Worm (Caenorhabditis elegans) whole organism, L2 larva: ENCODE results near the gene F01F1.11.
A peak's percentile ranks its signal among the peaks of the same experiment; 100 is the strongest.

Experiments used
- C34F6.9 ChIP-seq: fragments of 150-350 bp; optimal IDR thresholded peaks from 2 replicates; lab custom pipeline; 2014; ENCODE audit warnings: missing biosample characterization, missing genetic modification characterization
- F13H6.1 ChIP-seq: sonication (generic microtip); optimal IDR thresholded peaks from 2 replicates; lab custom pipeline; 2016; ENCODE audit warnings: missing genetic modification characterization, missing compliant biosample characterization
- ZK546.5 ChIP-seq: sonication (generic microtip); optimal IDR thresholded peaks from 2 replicates; lab custom pipeline; 2017; ENCODE audit warnings: missing biosample characterization, missing genetic modification characterization
- alr-1 ChIP-seq: fragments of 150-350 bp; optimal IDR thresholded peaks from 2 replicates; lab custom pipeline; 2014; ENCODE audit warnings: missing biosample characterization, missing genetic modification characterization
- ama-1 ChIP-seq: fragments of 150-350 bp; optimal IDR thresholded peaks from 2 replicates; lab custom pipeline; 2018; ENCODE audit warnings: inconsistent platforms
- ceh-16 ChIP-seq: fragments of 150-350 bp; optimal IDR thresholded peaks from 2 replicates; lab custom pipeline; 2014; ENCODE audit warnings: missing biosample characterization, missing genetic modification characterization
- ceh-82 ChIP-seq: fragments of 150-350 bp; optimal IDR thresholded peaks from 2 replicates; lab custom pipeline; 2014; ENCODE audit warnings: missing biosample characterization, missing genetic modification characterization
- crh-2 ChIP-seq: sonication (generic microtip); optimal IDR thresholded peaks from 2 replicates; lab custom pipeline; 2017; ENCODE audit warnings: missing biosample characterization, missing genetic modification characterization
- egl-27 ChIP-seq: sonication (generic microtip); optimal IDR thresholded peaks from 3 replicates; lab custom pipeline; 2017; ENCODE audit warnings: missing biosample characterization, missing genetic modification reagents, missing genetic modification characterization
- fos-1 ChIP-seq: fragments of 150-350 bp; optimal IDR thresholded peaks from 2 replicates; lab custom pipeline; 2014; ENCODE audit warnings: missing biosample characterization, missing genetic modification characterization
- lin-13 ChIP-seq: fragments of 150-350 bp; optimal IDR thresholded peaks from 2 replicates; lab custom pipeline; 2014; ENCODE audit warnings: missing biosample characterization, missing genetic modification reagents, missing genetic modification characterization
- lin-39 ChIP-seq: fragments of 150-350 bp; optimal IDR thresholded peaks from 2 replicates; lab custom pipeline; 2014; ENCODE audit warnings: missing biosample characterization, missing genetic modification reagents, missing genetic modification characterization
- mab-5 ChIP-seq: fragments of 150-350 bp; optimal IDR thresholded peaks from 2 replicates; lab custom pipeline; 2014; ENCODE audit warnings: missing biosample characterization, missing genetic modification characterization
- mbf-1 ChIP-seq: sonication (generic microtip); optimal IDR thresholded peaks from 2 replicates; lab custom pipeline; 2017; ENCODE audit warnings: missing biosample characterization, missing genetic modification characterization
- mdl-1 ChIP-seq, 2 experiments: fragments of 150-350 bp in 1 of 2; sonication (generic microtip) in 1 of 2; optimal IDR thresholded peaks; 2 replicates each; lab custom pipeline; 2017; ENCODE audit warnings: missing biosample characterization in 2 of 2, missing genetic modification characterization in 2 of 2
- nhr-10 ChIP-seq: sonication (generic microtip); optimal IDR thresholded peaks from 2 replicates; lab custom pipeline; 2017; ENCODE audit warnings: missing biosample characterization, missing genetic modification characterization
- nhr-11 ChIP-seq: fragments of 150-350 bp; optimal IDR thresholded peaks from 2 replicates; lab custom pipeline; 2014; ENCODE audit warnings: missing biosample characterization, missing genetic modification characterization
- nhr-12 ChIP-seq: fragments of 150-350 bp; optimal IDR thresholded peaks from 2 replicates; lab custom pipeline; 2014; ENCODE audit warnings: missing biosample characterization, missing genetic modification characterization
- nhr-129 ChIP-seq: fragments of 150-350 bp; optimal IDR thresholded peaks from 2 replicates; lab custom pipeline; 2014; ENCODE audit warnings: missing biosample characterization, missing genetic modification characterization
- nhr-237 ChIP-seq: fragments of 150-350 bp; optimal IDR thresholded peaks from 2 replicates; lab custom pipeline; 2014; ENCODE audit warnings: missing biosample characterization, missing genetic modification characterization
- nhr-25 ChIP-seq: fragments of 150-350 bp; sonication (generic microtip); optimal IDR thresholded peaks from 3 replicates; lab custom pipeline; 2014; ENCODE audit warnings: missing biosample characterization, missing genetic modification characterization
- nhr-6 ChIP-seq: fragments of 150-350 bp; optimal IDR thresholded peaks from 2 replicates; lab custom pipeline; 2014; ENCODE audit warnings: missing biosample characterization, missing genetic modification characterization
- nhr-77 ChIP-seq: fragments of 150-350 bp; optimal IDR thresholded peaks from 2 replicates; lab custom pipeline; 2014; ENCODE audit warnings: missing biosample characterization, missing genetic modification characterization
- peb-1 ChIP-seq: fragments of 150-350 bp; optimal IDR thresholded peaks from 2 replicates; lab custom pipeline; 2014; ENCODE audit warnings: missing biosample characterization, missing genetic modification characterization
- sem-4 ChIP-seq: fragments of 150-350 bp; optimal IDR thresholded peaks from 2 replicates; lab custom pipeline; 2014; ENCODE audit warnings: missing biosample characterization, missing genetic modification reagents, missing genetic modification characterization
- skn-1 ChIP-seq: sonication (generic microtip); optimal IDR thresholded peaks from 2 replicates; lab custom pipeline; 2017; ENCODE audit warnings: missing biosample characterization, missing genetic modification characterization
- sma-9 ChIP-seq, 2 experiments: fragments of 150-350 bp in 1 of 2; sonication (generic microtip) in 1 of 2; optimal IDR thresholded peaks; 2 replicates each; lab custom pipeline; 2014 to 2016; ENCODE audit warnings: missing genetic modification characterization in 2 of 2, mild to moderate bottlenecking in 1 of 2, missing biosample characterization in 1 of 2, missing compliant biosample characterization in 1 of 2, missing genetic modification reagents in 1 of 2, moderate library complexity in 1 of 2
- unc-39 ChIP-seq: fragments of 150-350 bp; optimal IDR thresholded peaks from 2 replicates; lab custom pipeline; 2014; ENCODE audit warnings: missing biosample characterization, missing genetic modification characterization
- zag-1 ChIP-seq: fragments of 150-350 bp; optimal IDR thresholded peaks from 2 replicates; lab custom pipeline; 2014; ENCODE audit warnings: missing biosample characterization, missing genetic modification characterization
- ztf-1 ChIP-seq: fragments of 200-800 bp; sonication (Bioruptor generic); conservative IDR thresholded peaks from 2 replicates; pipeline ENCODE4 v1.3.6; 2022; ENCODE audit warnings: missing genetic modification characterization, missing compliant biosample characterization
- ztf-11 ChIP-seq: sonication (generic microtip); optimal IDR thresholded peaks from 2 replicates; lab custom pipeline; 2017; ENCODE audit warnings: missing biosample characterization, missing genetic modification characterization

Gene F01F1.11

DNA sequence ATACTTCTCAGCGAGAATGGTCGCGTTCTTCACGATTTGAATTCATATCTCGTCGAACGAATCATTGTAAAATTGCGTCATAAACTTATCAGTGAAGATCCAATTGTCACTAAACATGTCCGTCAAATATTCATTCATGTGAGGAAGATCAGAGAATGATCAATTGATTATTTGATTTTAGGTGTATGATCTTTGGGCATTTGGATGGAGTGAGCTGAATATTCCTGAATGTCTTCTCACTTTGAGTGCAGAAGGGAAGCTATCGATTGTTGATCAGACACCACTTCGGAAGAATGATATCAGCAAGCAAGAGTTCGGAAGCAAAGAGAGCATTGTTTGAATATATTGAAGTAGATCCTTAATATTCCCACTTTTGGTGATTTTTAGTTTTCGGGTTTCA, 2.6 kb upstream of the F01F1.11 start (continued):
- no peak for TF ChIP-seq nhr-237 (tag; lab: Kevin White, UChicago)
- TF ChIP-seq C34F6.9 = no peak
- TF ChIP-seq nhr-6 = peak; percentile 31
- TF ChIP-seq, all 48 proteins: peak for 17

DNA sequence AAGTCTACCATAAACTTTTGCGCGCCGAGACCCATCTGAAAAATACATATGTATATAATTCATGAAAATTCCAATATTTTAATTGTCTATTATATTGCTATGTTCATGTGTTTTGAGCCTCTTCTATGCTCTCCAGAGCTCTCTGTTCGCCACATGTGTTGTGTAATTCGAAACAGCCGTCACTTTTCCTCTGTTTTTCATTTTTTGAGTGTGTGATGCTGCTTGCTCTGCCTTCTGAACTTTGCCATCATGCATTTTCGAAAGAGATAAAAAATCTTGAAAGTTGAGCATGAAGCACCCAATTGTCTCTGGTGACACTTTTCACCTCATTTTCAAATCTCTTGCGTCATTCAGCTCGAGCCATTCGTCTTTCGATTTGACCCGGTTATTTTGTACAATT, 611 bp upstream of the F01F1.11 start:
- TF ChIP-seq nhr-6 = no peak
- peak; percentile 67 for TF ChIP-seq nhr-129 (tag; lab: Kevin White, UChicago)
- TF ChIP-seq peb-1 (tag; lab: Kevin White, UChicago) = no peak

DNA sequence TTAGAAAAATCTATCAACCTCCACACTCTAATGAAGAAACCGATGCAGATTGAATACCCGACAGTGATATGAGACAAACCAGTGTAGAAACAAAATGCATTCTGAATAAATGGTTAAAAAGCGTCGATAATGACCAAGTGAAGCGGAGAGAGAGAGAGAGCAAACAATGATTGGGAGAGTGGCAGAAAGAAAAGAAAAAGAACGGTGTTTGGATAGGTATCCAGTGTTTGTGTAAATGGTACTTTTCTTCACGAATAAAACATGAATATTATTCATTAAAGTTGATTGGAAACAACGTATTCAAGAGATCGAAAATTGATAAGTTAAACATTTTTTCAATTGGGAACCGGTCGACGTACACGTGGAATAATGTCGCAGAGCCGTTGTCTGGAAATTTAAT, 2.2 kb downstream of the F01F1.11 start, which contains the start of gene F01F1.15:
Gene F01F1.15, minus strand, starts transcription at position 101 of the 400 bp plus-strand sequence.
- TF ChIP-seq lin-13 (GFP tag; lab: Kevin White, UChicago) = no peak
- no peak for TF ChIP-seq nhr-237 (tag; lab: Kevin White, UChicago)
- no peak for TF ChIP-seq nhr-25 (tag; lab: Kevin White, UChicago)

DNA sequence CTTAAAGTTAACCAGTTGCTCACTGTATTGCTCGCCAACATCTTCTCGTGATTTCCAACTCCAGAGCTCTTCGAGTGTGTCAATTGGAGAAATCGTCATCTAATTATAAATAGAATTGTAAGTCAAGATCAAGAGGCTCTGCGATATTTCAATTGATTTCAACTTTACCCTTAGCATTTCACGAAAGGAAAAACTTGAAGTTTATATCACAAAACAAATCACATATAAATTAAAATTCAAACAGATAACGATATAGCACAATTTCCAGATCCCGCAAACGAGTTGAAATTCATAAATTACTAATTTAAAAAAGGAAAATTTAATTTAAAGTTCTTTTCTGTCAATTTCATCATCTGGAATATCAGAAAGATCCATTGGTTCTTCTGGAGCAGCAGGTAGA, 3.3 kb downstream of the F01F1.11 start, which contains the start of gene eng-1:
Gene eng-1, minus strand, starts transcription at position 101 of the 400 bp plus-strand sequence.
- no peak for TF ChIP-seq peb-1 (tag; lab: Kevin White, UChicago)
- TF ChIP-seq lin-39 = no peak
- TF ChIP-seq crh-2 (tag; lab: Kevin White, UChicago) = no peak
- TF ChIP-seq F13H6.1 (tag; lab: Kevin White, UChicago) = no peak
- TF ChIP-seq nhr-12 = no peak
- no peak for TF ChIP-seq ztf-11 (tag; lab: Kevin White, UChicago)
- TF ChIP-seq ztf-1 (GFP tag; lab: Robert Waterston, UW) = no peak
- TF ChIP-seq mdl-1 (tag; optimal IDR thresholded peaks at IDR 0.05; lab: Kevin White, UChicago) = no peak
- no peak for TF ChIP-seq ceh-82
- no peak for TF ChIP-seq ama-1
- no peak for TF ChIP-seq fos-1 (tag; lab: Kevin White, UChicago)
- TF ChIP-seq ZK546.5 (tag; lab: Kevin White, UChicago) = no peak
- TF ChIP-seq sem-4 = no peak
- no peak for TF ChIP-seq nhr-6
- TF ChIP-seq egl-27 (tag; lab: Kevin White, UChicago) = no peak
- TF ChIP-seq alr-1 (tag; lab: Kevin White, UChicago) = no peak
- TF ChIP-seq lin-13 (GFP tag; lab: Kevin White, UChicago) = no peak
- TF ChIP-seq mbf-1 = no peak

DNA sequence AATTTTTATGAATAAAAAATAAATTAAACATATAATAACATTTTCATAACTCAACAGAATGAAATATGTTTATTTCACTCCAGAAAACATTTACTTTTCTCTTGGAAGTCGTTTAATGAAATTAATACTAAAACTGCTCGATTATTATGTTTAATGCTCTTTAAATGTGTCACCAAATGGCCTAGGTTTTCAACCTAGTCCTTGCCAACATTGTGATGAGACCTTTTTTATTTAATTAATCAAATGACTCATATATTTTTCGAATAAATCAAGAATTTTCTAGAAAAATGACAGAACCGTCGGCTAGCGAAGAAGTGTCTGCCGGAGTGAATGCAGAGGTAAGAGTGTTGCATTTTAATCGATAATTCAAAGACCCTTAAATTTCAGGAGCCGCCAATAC, 7.4 kb downstream of the F01F1.11 start, which contains the start of gene rabn-5:
Gene rabn-5, plus strand, starts transcription at position 284 of the 400 bp plus-strand sequence.
- TF ChIP-seq fos-1 (tag; lab: Kevin White, UChicago) = peak; percentile 57
- peak; percentile 53 for TF ChIP-seq C34F6.9
- TF ChIP-seq sma-9 (GFP tag; optimal IDR thresholded peaks at IDR 0.05; lab: Kevin White, UChicago) = no peak
- no peak for TF ChIP-seq sma-9 (tag; optimal IDR thresholded peaks at IDR 0.05; lab: Kevin White, UChicago)
- no peak for TF ChIP-seq unc-39 (tag; lab: Kevin White, UChicago)
- no peak for TF ChIP-seq nhr-10 (tag; lab: Kevin White, UChicago)
- no peak for TF ChIP-seq nhr-11
- no peak for TF ChIP-seq ZK546.5 (tag; lab: Kevin White, UChicago)
- no peak for TF ChIP-seq nhr-25 (tag; lab: Kevin White, UChicago)
- TF ChIP-seq zag-1 (tag; lab: Kevin White, UChicago) = no peak

DNA sequence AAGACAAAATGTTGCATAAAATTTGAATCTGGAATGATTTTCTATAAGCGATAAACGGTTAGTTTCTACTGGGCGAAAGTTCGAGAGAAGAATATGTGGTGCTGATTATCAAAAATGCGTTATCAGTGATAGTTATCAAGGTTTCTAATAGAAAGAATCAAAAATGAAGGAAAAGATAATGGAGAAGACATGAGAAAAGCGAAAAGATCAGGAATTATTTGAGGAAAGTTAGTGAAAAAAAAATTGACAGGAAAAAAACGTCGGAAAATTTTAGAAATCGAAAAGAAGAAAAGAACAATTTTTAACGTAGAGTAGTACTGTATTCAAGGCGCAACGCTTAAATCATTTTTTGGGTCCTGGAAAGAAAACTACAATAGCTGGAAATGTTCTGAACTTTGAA, 7.9 kb downstream of the F01F1.11 start, which contains the start of gene dnpp-1:
Gene dnpp-1, minus strand, starts transcription at position 30 of the 400 bp plus-strand sequence.
- TF ChIP-seq nhr-129 (tag; lab: Kevin White, UChicago) = no peak
- TF ChIP-seq skn-1 = peak; percentile 72
- peak; percentile 63 for TF ChIP-seq crh-2 (tag; lab: Kevin White, UChicago)
- TF ChIP-seq nhr-77 (tag; lab: Kevin White, UChicago) = no peak
- TF ChIP-seq fos-1 (tag; lab: Kevin White, UChicago) = peak; percentile 87
- TF ChIP-seq egl-27 (tag; lab: Kevin White, UChicago) = no peak

DNA sequence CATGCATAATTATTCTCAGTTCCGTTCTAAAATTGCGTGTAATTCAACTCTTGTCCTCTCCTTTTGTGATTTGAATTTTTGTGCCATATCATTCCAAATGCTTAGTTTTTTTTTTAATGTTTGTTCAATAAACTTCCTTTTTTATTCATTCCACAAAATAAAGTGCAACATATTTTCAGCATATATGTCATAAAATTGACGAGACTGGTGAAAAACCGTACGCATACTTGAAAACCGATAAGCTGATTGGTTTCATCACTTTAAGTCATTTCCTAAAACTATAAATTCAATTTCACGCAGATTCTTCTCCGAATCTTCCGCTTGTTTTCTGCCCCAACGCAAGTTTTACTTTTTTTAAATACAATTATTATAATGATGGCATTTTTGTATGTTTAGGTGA, 12.7 kb downstream of the F01F1.11 start, which contains the start of gene dpf-4:
Gene dpf-4, plus strand, starts transcription at position 301 of the 400 bp plus-strand sequence.
- TF ChIP-seq ceh-82 (no peak), nhr-6 (no peak), ceh-16 (tag; lab: Kevin White, UChicago) (no peak), F13H6.1 (tag; lab: Kevin White, UChicago) (no peak), mab-5 (tag; lab: Kevin White, UChicago) (no peak)
